Worm (Caenorhabditis elegans): Measurements from ENCODE around the gene srg-66.

- TF ChIP-seq elt-3 (tag; optimal IDR thresholded peaks at IDR 0.05) = no peak
- no peak for TF ChIP-seq ceh-28 (tag; optimal IDR thresholded peaks at IDR 0.05)
- no peak for TF ChIP-seq nhr-237 (tag; optimal IDR thresholded peaks at IDR 0.05)
- TF ChIP-seq nhr-28 (tag; optimal IDR thresholded peaks at IDR 0.05) = no peak
- no peak for TF ChIP-seq nhr-11 (tag; optimal IDR thresholded peaks at IDR 0.05)
- no peak for TF ChIP-seq zag-1 (tag; optimal IDR thresholded peaks at IDR 0.05)
- no peak for TF ChIP-seq R02D3.7 (tag; optimal IDR thresholded peaks at IDR 0.05)
- TF ChIP-seq snpc-4 (tag; optimal IDR thresholded peaks at IDR 0.05) = no peak
- no peak for TF ChIP-seq nhr-12 (tag; optimal IDR thresholded peaks at IDR 0.05)
- no peak for TF ChIP-seq ama-1 (optimal IDR thresholded peaks at IDR 0.05)
- TF ChIP-seq fkh-10 (GFP tag; optimal IDR thresholded peaks at IDR 0.05) = no peak
These were observed 19.3 kb downstream of the srg-66 start, which contains the start of gene srg-67 for ce11 chrV:5462894-5463293.

All from whole organism, L3 larva.